Worm (Caenorhabditis elegans): ENCODE results near the gene nse-4.

ce11 chrIV:11523685-11524084 is 43.0 kb downstream of the nse-4 start:
- no peak for TF ChIP-seq dao-5 (tag; optimal IDR thresholded peaks at IDR 0.05)
- TF ChIP-seq W03F9.2 (tag; optimal IDR thresholded peaks at IDR 0.05): no peak
- TF ChIP-seq him-1 (tag; optimal IDR thresholded peaks at IDR 0.05): no peak

All from whole organism, L4/young adult.